Worm (Caenorhabditis elegans) whole organism, L4 larva: ENCODE data around the gene fln-1.

ENCODE experiments used
- D1046.2 ChIP-seq: fragments of 200-800 bp; sonication (Bioruptor generic); IDR thresholded peaks from 2 replicates; pipeline ENCODE4 v1.3.6; 2022; ENCODE audit warnings: missing genetic modification characterization, missing compliant biosample characterization
- F10B5.3 ChIP-seq: sonication (generic microtip); optimal IDR thresholded peaks from 2 replicates; lab custom pipeline; 2016; ENCODE audit warnings: mild to moderate bottlenecking, missing genetic modification characterization, missing compliant biosample characterization
- F49E8.2 ChIP-seq: sonication (generic microtip); optimal IDR thresholded peaks from 2 replicates; lab custom pipeline; 2016; ENCODE audit warnings: missing compliant biosample characterization, mild to moderate bottlenecking, missing genetic modification characterization, borderline replicate concordance
- Y105C5A.15 ChIP-seq: fragments of 200-800 bp; sonication (Bioruptor generic); IDR thresholded peaks from 2 replicates; pipeline ENCODE4 v1.3.6; 2022; ENCODE audit warnings: missing genetic modification characterization, missing compliant biosample characterization
- Y48G9A.11 ChIP-seq: fragments of 200-800 bp; sonication (Bioruptor generic); IDR thresholded peaks from 2 replicates; pipeline ENCODE4 v1.3.6; 2022; ENCODE audit warnings: missing genetic modification reagents, missing genetic modification characterization, missing compliant biosample characterization
- Y5F2A.4 ChIP-seq: fragments of 200-800 bp; sonication (Bioruptor generic); optimal IDR thresholded peaks from 2 replicates; lab custom pipeline; 2018; ENCODE audit warnings: mild to moderate bottlenecking, missing genetic modification characterization, missing compliant biosample characterization
- Y75B8A.6 ChIP-seq: fragments of 200-800 bp; sonication (Bioruptor generic); IDR thresholded peaks from 2 replicates; pipeline ENCODE4 v1.3.6; 2022; ENCODE audit warnings: missing genetic modification reagents, missing genetic modification characterization, missing compliant biosample characterization
- ZK337.2 ChIP-seq: fragments of 200-800 bp; sonication (Bioruptor generic); IDR thresholded peaks from 2 replicates; pipeline ENCODE4 v1.3.6; 2022; ENCODE audit warnings: missing genetic modification reagents, missing genetic modification characterization, missing compliant biosample characterization
- ZK546.5 ChIP-seq, 2 experiments: sonication (generic microtip); optimal IDR thresholded peaks; 2 replicates each; lab custom pipeline; 2017; ENCODE audit warnings: missing biosample characterization in 2 of 2, missing genetic modification characterization in 2 of 2
- ama-1 ChIP-seq: fragments of 150-350 bp; optimal IDR thresholded peaks from 2 replicates; lab custom pipeline; 2014; ENCODE audit warnings: inconsistent platforms, mixed read lengths
- arid-1 ChIP-seq: fragments of 200-800 bp; sonication (Bioruptor generic); conservative IDR thresholded peaks from 2 replicates; pipeline ENCODE4 v1.3.6; 2022; ENCODE audit warnings: missing genetic modification reagents, missing genetic modification characterization, missing compliant biosample characterization
- ceh-20 ChIP-seq: fragments of 200-800 bp; sonication (Bioruptor generic); IDR thresholded peaks from 2 replicates; pipeline ENCODE4 v1.3.6; 2022; ENCODE audit warnings: missing genetic modification reagents, missing genetic modification characterization, missing compliant biosample characterization
- ces-1 ChIP-seq: fragments of 150-350 bp; sonication (generic microtip); optimal IDR thresholded peaks from 4 replicates; lab custom pipeline; 2014; ENCODE audit warnings: missing biosample characterization, missing genetic modification reagents, missing genetic modification characterization
- cey-2 ChIP-seq: sonication (generic microtip); optimal IDR thresholded peaks from 3 replicates; lab custom pipeline; 2017; ENCODE audit warnings: missing genetic modification characterization, mild to moderate bottlenecking, missing compliant biosample characterization, antibody characterized with exemption, borderline replicate concordance; ENCODE audit not compliant: insufficient read depth
- daf-12 ChIP-seq: fragments of 150-350 bp; optimal IDR thresholded peaks from 2 replicates; lab custom pipeline; 2014; ENCODE audit warnings: missing biosample characterization, missing genetic modification reagents, missing genetic modification characterization
- daf-16 ChIP-seq, 3 experiments: sonication (generic microtip); optimal IDR thresholded peaks; 2 replicates each; lab custom pipeline; 2016 to 2017; ENCODE audit warnings: missing genetic modification characterization in 3 of 3, missing genetic modification reagents in 3 of 3, mild to moderate bottlenecking in 2 of 3, missing compliant biosample characterization in 2 of 3, missing biosample characterization in 1 of 3, moderate library complexity in 1 of 3
- daf-8 ChIP-seq: fragments of 200-800 bp; sonication (Bioruptor generic); IDR thresholded peaks from 2 replicates; pipeline ENCODE4 v1.3.6; 2022; ENCODE audit warnings: missing genetic modification characterization, missing compliant biosample characterization
- dpl-1 ChIP-seq: fragments of 150-350 bp; optimal IDR thresholded peaks from 2 replicates; lab custom pipeline; 2014; ENCODE audit warnings: missing biosample characterization, missing genetic modification reagents, missing genetic modification characterization
- duxl-1 ChIP-seq: sonication (generic microtip); optimal IDR thresholded peaks from 2 replicates; lab custom pipeline; 2016; ENCODE audit warnings: mild to moderate bottlenecking, missing genetic modification characterization, moderate library complexity, missing compliant biosample characterization; ENCODE audit not compliant: poor library complexity
- dve-1 ChIP-seq: sonication (generic microtip); optimal IDR thresholded peaks from 2 replicates; lab custom pipeline; 2017; ENCODE audit warnings: antibody characterized with exemption, mild to moderate bottlenecking, missing genetic modification characterization, missing compliant biosample characterization; ENCODE audit not compliant: insufficient read depth
- fos-1 ChIP-seq: fragments of 150-350 bp; optimal IDR thresholded peaks from 2 replicates; lab custom pipeline; 2014; ENCODE audit warnings: missing biosample characterization, missing genetic modification characterization
- lin-1 ChIP-seq: fragments of 200-800 bp; sonication (Bioruptor generic); IDR thresholded peaks from 2 replicates; pipeline ENCODE4 v1.3.6; 2022; ENCODE audit warnings: missing genetic modification reagents, missing genetic modification characterization, missing compliant biosample characterization
- lin-13 ChIP-seq: fragments of 150-350 bp; optimal IDR thresholded peaks from 2 replicates; lab custom pipeline; 2014; ENCODE audit warnings: missing biosample characterization, missing genetic modification reagents, missing genetic modification characterization
- lin-15B ChIP-seq: fragments of 150-350 bp; sonication (generic microtip); optimal IDR thresholded peaks from 3 replicates; lab custom pipeline; 2014; ENCODE audit warnings: missing biosample characterization, missing genetic modification characterization
- lin-29 ChIP-seq: fragments of 200-800 bp; sonication (Bioruptor generic); IDR thresholded peaks from 2 replicates; pipeline ENCODE4 v1.3.6; 2022; ENCODE audit warnings: missing genetic modification reagents, missing genetic modification characterization, missing compliant biosample characterization
- lin-38 ChIP-seq: fragments of 200-800 bp; sonication (Bioruptor generic); IDR thresholded peaks from 2 replicates; pipeline ENCODE4 v1.3.6; 2022; ENCODE audit warnings: missing genetic modification reagents, missing genetic modification characterization, missing compliant biosample characterization
- lir-3 ChIP-seq: sonication (generic microtip); optimal IDR thresholded peaks from 2 replicates; lab custom pipeline; 2016; ENCODE audit warnings: mild to moderate bottlenecking, missing genetic modification characterization, missing compliant biosample characterization
- lsy-2 ChIP-seq, 2 experiments: fragments of 150-350 bp in 1 of 2; sonication (generic microtip) in 1 of 2; optimal IDR thresholded peaks; 2 replicates each; lab custom pipeline; 2014 to 2017; ENCODE audit warnings: missing biosample characterization in 2 of 2, missing genetic modification characterization in 2 of 2
- madf-9 ChIP-seq: fragments of 200-800 bp; sonication (Bioruptor generic); conservative IDR thresholded peaks from 2 replicates; pipeline ENCODE4 v1.3.6; 2022; ENCODE audit warnings: missing genetic modification reagents, missing genetic modification characterization, missing compliant biosample characterization
- nhr-10 ChIP-seq: fragments of 150-350 bp; optimal IDR thresholded peaks from 2 replicates; lab custom pipeline; 2014; ENCODE audit warnings: missing biosample characterization, missing genetic modification characterization
- nhr-11 ChIP-seq: fragments of 150-350 bp; optimal IDR thresholded peaks from 2 replicates; lab custom pipeline; 2014; ENCODE audit warnings: missing biosample characterization, missing genetic modification characterization
- nhr-111 ChIP-seq: fragments of 200-800 bp; sonication (Bioruptor generic); optimal IDR thresholded peaks from 2 replicates; lab custom pipeline; 2018; ENCODE audit warnings: mild to moderate bottlenecking, missing genetic modification characterization, missing compliant biosample characterization
- nhr-28 ChIP-seq: fragments of 150-350 bp; optimal IDR thresholded peaks from 2 replicates; lab custom pipeline; 2014; ENCODE audit warnings: missing biosample characterization, missing genetic modification characterization
- nhr-41 ChIP-seq: fragments of 200-800 bp; sonication (Bioruptor generic); IDR thresholded peaks from 2 replicates; pipeline ENCODE4 v1.3.6; 2022; ENCODE audit warnings: missing genetic modification reagents, missing genetic modification characterization, missing compliant biosample characterization
- nhr-6 ChIP-seq: fragments of 150-350 bp; optimal IDR thresholded peaks from 2 replicates; lab custom pipeline; 2014; ENCODE audit warnings: missing biosample characterization, missing genetic modification characterization
- nhr-77 ChIP-seq: fragments of 150-350 bp; optimal IDR thresholded peaks from 2 replicates; lab custom pipeline; 2014; ENCODE audit warnings: missing biosample characterization, missing genetic modification characterization
- pqm-1 ChIP-seq: sonication (generic microtip); optimal IDR thresholded peaks from 2 replicates; lab custom pipeline; 2017; ENCODE audit warnings: missing biosample characterization, missing genetic modification characterization
- rbr-2 ChIP-seq: sonication (generic microtip); optimal IDR thresholded peaks from 2 replicates; lab custom pipeline; 2016; ENCODE audit warnings: missing genotype, missing genetic modification characterization, missing compliant biosample characterization
- sdz-12 ChIP-seq: fragments of 200-800 bp; sonication (Bioruptor generic); optimal IDR thresholded peaks from 2 replicates; lab custom pipeline; 2018; ENCODE audit warnings: mild to moderate bottlenecking, missing genetic modification characterization, missing compliant biosample characterization
- set-16 ChIP-seq: fragments of 200-800 bp; sonication (Bioruptor generic); IDR thresholded peaks from 2 replicates; pipeline ENCODE4 v1.3.6; 2022; ENCODE audit warnings: missing genetic modification reagents, missing genetic modification characterization, missing compliant biosample characterization
- snpc-1.2 ChIP-seq: fragments of 200-800 bp; sonication (Bioruptor generic); IDR thresholded peaks from 2 replicates; pipeline ENCODE4 v1.3.6; 2022; ENCODE audit warnings: missing genetic modification reagents, missing genetic modification characterization, missing compliant biosample characterization
- spr-1 ChIP-seq: sonication (generic microtip); optimal IDR thresholded peaks from 2 replicates; lab custom pipeline; 2016; ENCODE audit warnings: mild to moderate bottlenecking, missing genetic modification characterization, missing compliant biosample characterization
- tra-1 ChIP-seq: fragments of 200-800 bp; sonication (Bioruptor generic); IDR thresholded peaks from 2 replicates; pipeline ENCODE4 v1.3.6; 2022; ENCODE audit warnings: missing genetic modification reagents, missing genetic modification characterization, missing compliant biosample characterization
- unc-130 ChIP-seq: sonication (generic microtip); optimal IDR thresholded peaks from 2 replicates; lab custom pipeline; 2016; ENCODE audit warnings: missing genetic modification reagents, missing genetic modification characterization, missing compliant biosample characterization
- vab-7 ChIP-seq: fragments of 200-800 bp; sonication (Bioruptor generic); IDR thresholded peaks from 2 replicates; pipeline ENCODE4 v1.3.6; 2022; ENCODE audit warnings: missing genetic modification reagents, missing genetic modification characterization, missing compliant biosample characterization
- zfp-3 ChIP-seq: fragments of 200-800 bp; sonication (Bioruptor generic); conservative IDR thresholded peaks from 2 replicates; pipeline ENCODE4 v1.3.6; 2022; ENCODE audit warnings: missing genetic modification reagents, missing genetic modification characterization, missing compliant biosample characterization
- zip-11 ChIP-seq: fragments of 200-800 bp; sonication (Bioruptor generic); IDR thresholded peaks from 2 replicates; pipeline ENCODE4 v1.3.6; 2022; ENCODE audit warnings: missing genetic modification characterization, missing compliant biosample characterization

The fln-1 gene

DNA sequence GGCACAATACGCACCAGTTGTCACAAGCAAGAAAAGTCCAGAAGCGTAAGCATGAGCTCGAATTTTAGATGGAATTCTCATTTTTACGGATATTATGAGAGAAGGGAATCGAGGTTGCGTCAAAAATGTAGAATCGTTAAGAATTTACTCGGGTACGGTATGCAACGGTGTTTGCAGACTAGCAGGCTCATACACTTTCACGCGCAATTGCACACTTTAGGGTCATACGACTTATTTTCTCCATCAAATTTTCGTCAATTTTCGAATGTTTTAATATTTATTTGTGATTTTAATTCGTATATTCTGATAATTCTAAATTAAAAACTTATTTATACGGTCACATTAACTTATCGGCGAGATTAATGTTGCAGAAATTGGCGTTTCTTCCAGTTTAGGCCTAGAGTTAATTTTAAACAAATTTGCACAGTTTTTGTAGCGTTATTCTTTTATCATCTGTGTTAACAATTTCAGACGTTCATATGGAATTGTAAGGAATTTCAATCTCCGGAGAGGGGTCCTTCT lies 17.7 kb upstream of the fln-1 start, which contains the start of the genes T07A9.15 and nog-1 (continued):
- TF ChIP-seq snpc-1.2 (GFP tag; lab: Robert Waterston, UW) = no peak
- TF ChIP-seq rbr-2 (tag; lab: Kevin White, UChicago) = peak; percentile 41
- TF ChIP-seq lin-15B (tag; lab: Kevin White, UChicago) = no peak
- no peak for TF ChIP-seq madf-9 (GFP tag; lab: Robert Waterston, UW)
- TF ChIP-seq lin-38 (GFP tag; lab: Robert Waterston, UW) = peak; percentile 65
- no peak for TF ChIP-seq Y5F2A.4 (GFP tag; lab: Kevin White, UChicago)
- peak; percentile 33 for TF ChIP-seq dve-1

DNA sequence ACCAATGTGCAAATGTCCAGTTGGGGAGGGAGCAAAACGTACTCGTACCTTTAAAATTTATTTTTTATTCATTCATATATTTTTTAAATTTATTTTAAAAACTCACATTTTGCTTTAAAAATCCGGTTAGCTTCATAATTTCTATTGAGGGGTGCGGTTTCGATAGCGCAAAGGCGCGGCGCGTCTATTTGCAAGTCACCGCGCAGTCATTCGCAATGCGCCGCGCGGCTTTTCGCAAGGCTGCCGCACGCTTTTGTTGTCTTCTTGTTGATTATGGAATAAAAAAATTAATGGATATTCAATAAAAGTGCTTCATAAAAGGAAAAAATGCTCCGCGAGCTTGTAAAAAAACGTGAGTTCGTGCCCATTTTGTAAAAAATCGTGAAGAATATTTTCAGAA lies 14.5 kb upstream of the fln-1 start, which contains the start of the genes ears-2 and uncp-18:
TSS of gene ears-2 (minus strand) at position 190 of the 400 bp plus-strand sequence.
TSS of gene uncp-18 (plus strand) at position 282 of the 400 bp plus-strand sequence.
- TF ChIP-seq ces-1 (GFP tag; lab: Kevin White, UChicago) = peak; percentile 53
- TF ChIP-seq unc-130 (GFP tag; lab: Kevin White, UChicago) = peak; percentile 97
- TF ChIP-seq cey-2 (tag; lab: Kevin White, UChicago) = no peak
- TF ChIP-seq vab-7 (GFP tag; lab: Robert Waterston, UW) = peak; percentile 98
- peak; percentile 75 for TF ChIP-seq snpc-1.2 (GFP tag; lab: Robert Waterston, UW)
- TF ChIP-seq zfp-3 (GFP tag; lab: Robert Waterston, UW) = peak; percentile 45; the same call in 1 of the 2 replicates
- peak; percentile 96 for TF ChIP-seq sdz-12
- TF ChIP-seq D1046.2 (GFP tag; lab: Robert Waterston, UW) = 0 out of 2 replicates have a peak, but pooled peaks have one; percentile 47
- peak; percentile 90 for TF ChIP-seq spr-1 (tag; lab: Kevin White, UChicago)
- TF ChIP-seq ceh-20 = peak; percentile 85
- peak; percentile 76; the same call in 1 of the 2 replicates for TF ChIP-seq madf-9 (GFP tag; lab: Robert Waterston, UW)
- no peak for TF ChIP-seq nhr-11
- TF ChIP-seq lin-13 (GFP tag; lab: Kevin White, UChicago) = peak; percentile 92
- peak; percentile 81; the same call in 1 of the 2 replicates for TF ChIP-seq Y75B8A.6 (GFP tag; lab: Robert Waterston, UW)
- peak; percentile 74 for TF ChIP-seq nhr-77
- peak; percentile 54 for TF ChIP-seq pqm-1 (tag; lab: Kevin White, UChicago)
- peak; percentile 79 for TF ChIP-seq lin-1 (GFP tag; lab: Robert Waterston, UW)
- TF ChIP-seq zip-11 (GFP tag; lab: Robert Waterston, UW) = no peak
- TF ChIP-seq duxl-1 (tag; lab: Kevin White, UChicago) = peak; percentile 94
- peak; percentile 49; the same call in 1 of the 2 replicates for TF ChIP-seq Y48G9A.11
- TF ChIP-seq Y105C5A.15 (GFP tag; lab: Robert Waterston, UW) = peak; percentile 89
- TF ChIP-seq set-16 (GFP tag; lab: Robert Waterston, UW) = peak; percentile 66
- TF ChIP-seq nhr-111 (GFP tag; lab: Kevin White, UChicago) = no peak
- TF ChIP-seq dve-1 = peak; percentile 96
- peak; percentile 43 for TF ChIP-seq nhr-10 (tag; lab: Kevin White, UChicago)
- TF ChIP-seq ZK337.2 (GFP tag; lab: Robert Waterston, UW) = peak; percentile 80
- no peak for TF ChIP-seq daf-12 (tag; lab: Kevin White, UChicago)
- peak; percentile 74; the same call in 1 of the 2 replicates for TF ChIP-seq tra-1 (GFP tag; lab: Robert Waterston, UW)
- TF ChIP-seq fos-1 (tag; lab: Kevin White, UChicago) = no peak
- peak; percentile 48 for TF ChIP-seq lir-3 (tag; lab: Kevin White, UChicago)
- TF ChIP-seq nhr-41 (GFP tag; lab: Robert Waterston, UW) = 0 out of 2 replicates have a peak, but pooled peaks have one; percentile 59
- TF ChIP-seq lin-29 (GFP tag; lab: Robert Waterston, UW) = peak; percentile 75
- peak; percentile 55 for TF ChIP-seq F49E8.2 (tag; lab: Kevin White, UChicago)
- peak; percentile 17 for TF ChIP-seq ama-1
- TF ChIP-seq daf-8 (GFP tag; lab: Robert Waterston, UW) = no peak
- TF ChIP-seq dpl-1 = peak; percentile 81
- peak; percentile 63 for TF ChIP-seq nhr-28 (tag; lab: Kevin White, UChicago)
- peak; percentile 84 to 95 for TF ChIP-seq lsy-2 (tag; optimal IDR thresholded peaks at IDR 0.05; lab: Kevin White, UChicago)
- peak; percentile 43 to 89 for TF ChIP-seq daf-16 (GFP tag; optimal IDR thresholded peaks at IDR 0.05; lab: Kevin White, UChicago)
- peak; percentile 79 for TF ChIP-seq daf-16 (tag; optimal IDR thresholded peaks at IDR 0.05; lab: Kevin White, UChicago)
- peak; percentile 87 for TF ChIP-seq nhr-6
- no peak for TF ChIP-seq Y5F2A.4 (GFP tag; lab: Kevin White, UChicago)
- TF ChIP-seq F10B5.3 (tag; lab: Kevin White, UChicago) = peak; percentile 55
- peak; percentile 96 for TF ChIP-seq arid-1 (GFP tag; lab: Robert Waterston, UW)
- no peak for TF ChIP-seq ZK546.5 (tag; optimal IDR thresholded peaks at IDR 0.05; lab: Kevin White, UChicago)
